Worm (Caenorhabditis elegans): ENCODE measurements around the gene clec-241.

DNA sequence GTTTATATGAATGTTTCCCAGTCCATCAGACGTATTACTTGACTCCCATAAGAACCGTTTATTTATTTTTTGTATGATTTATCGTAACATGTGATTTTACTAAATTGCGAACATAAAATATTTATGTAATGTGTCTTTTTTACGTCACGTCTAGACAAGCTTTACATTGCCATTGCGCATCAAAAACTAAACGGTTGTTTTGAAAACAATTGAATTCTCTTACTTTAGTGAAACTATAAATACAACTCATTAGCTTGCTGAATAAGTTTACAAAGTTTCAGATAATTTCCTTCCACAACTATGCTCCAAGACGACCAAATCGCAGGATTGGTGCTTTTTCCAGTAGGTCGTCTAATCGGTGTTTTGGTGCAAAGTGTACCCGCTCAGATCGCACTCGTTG is 38.2 kb downstream of the clec-241 start, which contains the start of gene srx-54:
- TF ChIP-seq elt-3 (tag; optimal IDR thresholded peaks at IDR 0.05) = no peak
- TF ChIP-seq mdl-1 (tag; optimal IDR thresholded peaks at IDR 0.05) = no peak
- TF ChIP-seq nhr-71 (tag; optimal IDR thresholded peaks at IDR 0.05) = no peak
- TF ChIP-seq sup-37 (GFP tag; optimal IDR thresholded peaks at IDR 0.05) = no peak
- TF ChIP-seq ceh-82 (tag; optimal IDR thresholded peaks at IDR 0.05) = no peak
- no peak for TF ChIP-seq fkh-10 (GFP tag; optimal IDR thresholded peaks at IDR 0.05)
- no peak for TF ChIP-seq sox-4 (tag; optimal IDR thresholded peaks at IDR 0.05)
- TF ChIP-seq nhr-77 (tag; optimal IDR thresholded peaks at IDR 0.05) = no peak
- TF ChIP-seq unc-130 (tag; optimal IDR thresholded peaks at IDR 0.05) = no peak
- no peak for TF ChIP-seq nhr-76 (tag; optimal IDR thresholded peaks at IDR 0.05)
- TF ChIP-seq nhr-90 (tag; optimal IDR thresholded peaks at IDR 0.05; ENCODE audit: poor library complexity) = no peak
- TF ChIP-seq unc-86 (tag; optimal IDR thresholded peaks at IDR 0.05) = no peak
- TF ChIP-seq skn-1 (tag; optimal IDR thresholded peaks at IDR 0.05) = no peak
